Fruit fly (Drosophila melanogaster): ENCODE data around the gene CG34279.

Gene CG34279

dm6 chr3R:17447615-17448014 is 44.5 kb upstream of the CG34279 start:
- TF ChIP-seq chinmo (GFP tag; IDR thresholded peaks at IDR 0.05; ENCODE audit: partially characterized antibody): 0 out of 4 replicates have a peak, but pooled peaks have one; percentile 57
- no peak for TF ChIP-seq CG17361 (GFP tag; IDR thresholded peaks at IDR 0.05)
- peak; percentile 60; the same call in 1 of the 2 replicates for TF ChIP-seq vvl (GFP tag; IDR thresholded peaks at IDR 0.05)
- peak; percentile 61 for TF ChIP-seq Awh (GFP tag; IDR thresholded peaks at IDR 0.05)
- peak; percentile 74 for TF ChIP-seq sd (tag; optimal IDR thresholded peaks at IDR 0.05)
- TF ChIP-seq CG31224 (GFP tag; IDR thresholded peaks at IDR 0.05): no peak
- peak; percentile 60 for TF ChIP-seq CG12769 (tag; optimal IDR thresholded peaks at IDR 0.05)

DNA sequence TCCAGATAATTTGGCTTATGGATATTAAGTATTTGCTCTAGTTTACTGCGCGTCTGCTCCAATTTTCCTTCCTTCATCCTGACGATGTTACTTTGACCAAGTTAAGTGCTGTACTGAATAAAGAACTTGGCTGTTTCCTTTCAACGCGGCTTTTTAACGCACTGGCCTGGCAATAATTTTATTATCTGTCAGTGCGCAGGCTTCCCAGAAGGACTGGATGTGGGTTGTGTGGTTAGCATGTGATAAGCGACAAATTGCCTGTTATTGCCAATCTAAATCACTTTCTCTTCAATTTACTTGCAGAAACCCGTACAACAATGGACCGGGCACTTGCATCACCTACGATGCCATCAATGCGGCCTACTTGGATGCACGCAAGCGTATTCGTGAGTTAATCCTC is 37.5 kb upstream of the CG34279 start, which contains the start of gene CG14331:
Gene CG14331 (minus strand): TSS at position 101 of the 400 bp plus-strand sequence.
- TF ChIP-seq Dfd (GFP tag; optimal IDR thresholded peaks at IDR 0.05) (no peak), Fer1 (GFP tag; optimal IDR thresholded peaks at IDR 0.05) (no peak)

- no peak for TF ChIP-seq pros (GFP tag; optimal IDR thresholded peaks at IDR 0.05)
- TF ChIP-seq gro (GFP tag; optimal IDR thresholded peaks at IDR 0.05): no peak
- TF ChIP-seq CG7839 (tag; optimal IDR thresholded peaks at IDR 0.05): no peak
- no peak for TF ChIP-seq Sox100B (GFP tag; optimal IDR thresholded peaks at IDR 0.05)
- no peak for TF ChIP-seq gce (GFP tag; IDR thresholded peaks at IDR 0.05)
Measured at dm6 chr3R:17434330-17434729, 31.2 kb upstream of the CG34279 start, which contains the start of gene CG44090. CG44090 (minus strand) TSS chr3R:17434430.

- no peak for TF ChIP-seq CG8478 (optimal IDR thresholded peaks at IDR 0.05)
- TF ChIP-seq CG11456 (GFP tag; IDR thresholded peaks at IDR 0.05): 0 out of 3 replicates have a peak, but pooled peaks have one; percentile 9
- TF ChIP-seq CTCF (GFP tag; optimal IDR thresholded peaks at IDR 0.05): no peak
- TF ChIP-seq Elba2 (GFP tag; optimal IDR thresholded peaks at IDR 0.05): peak; percentile 31
- no peak for TF ChIP-seq az2 (GFP tag; optimal IDR thresholded peaks at IDR 0.05)
Measured at dm6 chr3R:17433117-17433516, 30.0 kb upstream of the CG34279 start.

dm6 chr3R:17430481-17430880 is 27.4 kb upstream of the CG34279 start:
- TF ChIP-seq Drgx (GFP tag; IDR thresholded peaks at IDR 0.05) (peak; percentile 68), Camta (GFP tag; optimal IDR thresholded peaks at IDR 0.05) (no peak)

DNA sequence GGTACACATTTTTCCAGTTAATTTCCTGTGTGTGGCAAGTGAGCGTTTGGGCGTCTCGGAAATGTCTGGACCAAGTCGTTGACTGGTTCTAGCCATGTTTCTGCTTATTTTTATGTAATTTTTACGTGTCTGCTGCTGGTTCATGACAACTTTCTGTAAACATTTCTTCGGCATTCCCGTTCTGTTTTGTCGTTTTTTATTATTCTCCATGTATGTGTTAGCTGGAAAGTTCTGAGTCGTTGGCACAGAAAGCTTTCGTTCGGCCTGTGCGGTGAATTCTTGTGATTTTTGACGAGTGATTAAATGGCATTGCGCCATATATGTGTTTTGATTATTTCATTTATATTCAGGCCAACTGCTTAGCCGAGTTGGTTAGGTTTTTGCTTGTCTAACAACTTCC is 23.2 kb upstream of the CG34279 start:
- no peak for TF ChIP-seq HLH54F (GFP tag; optimal IDR thresholded peaks at IDR 0.05)
- TF ChIP-seq CG10431 (GFP tag; optimal IDR thresholded peaks at IDR 0.05): peak; percentile 93
- TF ChIP-seq CG30403 (GFP tag; optimal IDR thresholded peaks at IDR 0.05): no peak

- peak; percentile 63; the same call in 2 of the 3 replicates for TF ChIP-seq CG6175 (GFP tag; IDR thresholded peaks at IDR 0.05)
- TF ChIP-seq chinmo (GFP tag; IDR thresholded peaks at IDR 0.05; ENCODE audit: partially characterized antibody): peak; percentile 82; the same call in 1 of the 4 replicates
- no peak for TF ChIP-seq CG10147 (GFP tag; optimal IDR thresholded peaks at IDR 0.05)
- peak; percentile 95 for TF ChIP-seq z (GFP tag; IDR thresholded peaks at IDR 0.05)
- TF ChIP-seq Pdp1 (GFP tag; optimal IDR thresholded peaks at IDR 0.05): no peak
- peak; percentile 58 for TF ChIP-seq Jarid2 (GFP tag; optimal IDR thresholded peaks at IDR 0.05)
- peak; percentile 44; the same call in 1 of the 3 replicates for TF ChIP-seq zen2 (GFP tag; IDR thresholded peaks at IDR 0.05; ENCODE audit: partially characterized antibody)
- TF ChIP-seq Adf1 (GFP tag; IDR thresholded peaks at IDR 0.05): peak; percentile 87
Measured at dm6 chr3R:17425417-17425915, 22.4 kb upstream of the CG34279 start, which contains the start of gene cysu. cysu (plus strand) TSS chr3R:17425768.

Measured in whole organism, embryonic.